Fruit fly (Drosophila melanogaster): ENCODE data around the gene Icmt.

Icmt gene

dm6 chr3L:13044335-13044814, 26.3 kb downstream of the Icmt start, which contains the start of gene Syx13 (continued):
- no peak for TF ChIP-seq prd (optimal IDR thresholded peaks at IDR 0.05)
- TF ChIP-seq prd (GFP tag; IDR thresholded peaks at IDR 0.05) = no peak
- TF ChIP-seq cwo (GFP tag; optimal IDR thresholded peaks at IDR 0.05) = peak; percentile 10
- no peak for TF ChIP-seq CG9215 (GFP tag; IDR thresholded peaks at IDR 0.05)
- TF ChIP-seq CG2129 (GFP tag; IDR thresholded peaks at IDR 0.05; ENCODE audit: partially characterized antibody) = 0 out of 2 replicates have a peak, but pooled peaks have one; percentile 30
- TF ChIP-seq CG7987 (GFP tag; optimal IDR thresholded peaks at IDR 0.05) = peak; percentile 11
- no peak for TF ChIP-seq kah (GFP tag; optimal IDR thresholded peaks at IDR 0.05)
- TF ChIP-seq Ptx1 (GFP tag; IDR thresholded peaks at IDR 0.05) = no peak
- TF ChIP-seq CG10654 (GFP tag; optimal IDR thresholded peaks at IDR 0.05) = no peak
- no peak for TF ChIP-seq Drgx (GFP tag; IDR thresholded peaks at IDR 0.05)
- no peak for TF ChIP-seq CG15696 (tag; optimal IDR thresholded peaks at IDR 0.05)
- no peak for TF ChIP-seq Sox102F (GFP tag; optimal IDR thresholded peaks at IDR 0.05)
- TF ChIP-seq CG7963 (GFP tag; IDR thresholded peaks at IDR 0.05; ENCODE audit: partially characterized antibody) = peak; percentile 51; the same call in 1 of the 3 replicates
- no peak for TF ChIP-seq CG15601 (tag; optimal IDR thresholded peaks at IDR 0.05)
- TF ChIP-seq Dbx (GFP tag; IDR thresholded peaks at IDR 0.05) = peak; percentile 45; the same call in 1 of the 3 replicates
- peak; percentile 40; the same call in 1 of the 2 replicates for TF ChIP-seq CG3847 (GFP tag; IDR thresholded peaks at IDR 0.05)
- TF ChIP-seq B-H1 (GFP tag; IDR thresholded peaks at IDR 0.05) = no peak
- TF ChIP-seq CG4730 (GFP tag; IDR thresholded peaks at IDR 0.05) = no peak
- TF ChIP-seq caup (GFP tag; optimal IDR thresholded peaks at IDR 0.05; ENCODE audit: severe bottlenecking) = peak; percentile 24
- TF ChIP-seq Meics (GFP tag; optimal IDR thresholded peaks at IDR 0.05) = no peak
- TF ChIP-seq al (GFP tag; IDR thresholded peaks at IDR 0.05) = no peak
- no peak for TF ChIP-seq CG10462 (GFP tag; optimal IDR thresholded peaks at IDR 0.05)
- TF ChIP-seq BEAF-32 (GFP tag; optimal IDR thresholded peaks at IDR 0.05) = peak; percentile 84
- TF ChIP-seq CG2712 (tag; optimal IDR thresholded peaks at IDR 0.05) = peak; percentile 41
- peak; percentile 81 for TF ChIP-seq HLH4C (GFP tag; IDR thresholded peaks at IDR 0.05; ENCODE audit: partially characterized antibody)
- TF ChIP-seq HLHmδ (GFP tag; optimal IDR thresholded peaks at IDR 0.05) = no peak
- no peak for TF ChIP-seq pum (GFP tag; optimal IDR thresholded peaks at IDR 0.05)
- TF ChIP-seq CG6654 (GFP tag; optimal IDR thresholded peaks at IDR 0.05) = no peak
- no peak for TF ChIP-seq NFAT (GFP tag; IDR thresholded peaks at IDR 0.05)
- TF ChIP-seq CG32772 (GFP tag; IDR thresholded peaks at IDR 0.05) = no peak
- no peak for TF ChIP-seq zen (tag; optimal IDR thresholded peaks at IDR 0.05)
- peak; percentile 65 for TF ChIP-seq CG17186 (GFP tag; optimal IDR thresholded peaks at IDR 0.05)
- TF ChIP-seq vvl (GFP tag; IDR thresholded peaks at IDR 0.05) = peak; percentile 46
- TF ChIP-seq CG5245 (GFP tag; optimal IDR thresholded peaks at IDR 0.05) = no peak
- TF ChIP-seq Atf6 (GFP tag; IDR thresholded peaks at IDR 0.05) = no peak
- peak; percentile 60 for TF ChIP-seq twi (tag; optimal IDR thresholded peaks at IDR 0.05)
- TF ChIP-seq trem (tag; optimal IDR thresholded peaks at IDR 0.05) = peak; percentile 75
- TF ChIP-seq trh (GFP tag; optimal IDR thresholded peaks at IDR 0.05) = no peak
- TF ChIP-seq chm (GFP tag; IDR thresholded peaks at IDR 0.05) = 0 out of 2 replicates have a peak, but pooled peaks have one; percentile 41
- no peak for TF ChIP-seq CG3726 (GFP tag; IDR thresholded peaks at IDR 0.05)
- no peak for TF ChIP-seq CG33213 (GFP tag; optimal IDR thresholded peaks at IDR 0.05)
- TF ChIP-seq nmo (GFP tag; optimal IDR thresholded peaks at IDR 0.05) = peak; percentile 35
- TF ChIP-seq CG8478 (optimal IDR thresholded peaks at IDR 0.05) = peak; percentile 86
- peak; percentile 68 for TF ChIP-seq CG15514 (GFP tag; optimal IDR thresholded peaks at IDR 0.05)
- no peak for TF ChIP-seq MTF-1 (GFP tag; optimal IDR thresholded peaks at IDR 0.05; ENCODE audit: borderline replicate concordance)
- TF ChIP-seq slbo (GFP tag; IDR thresholded peaks at IDR 0.05) = 0 out of 2 replicates have a peak, but pooled peaks have one; percentile 23
- 0 out of 2 replicates have a peak, but pooled peaks have one; percentile 22 for TF ChIP-seq CG32767 (GFP tag; IDR thresholded peaks at IDR 0.05)
- TF ChIP-seq sd (tag; optimal IDR thresholded peaks at IDR 0.05) = peak; percentile 86
- TF ChIP-seq CG7372 (GFP tag; IDR thresholded peaks at IDR 0.05) = no peak
- TF ChIP-seq ind (GFP tag; optimal IDR thresholded peaks at IDR 0.05) = no peak
- no peak for TF ChIP-seq Tbp (GFP tag; optimal IDR thresholded peaks at IDR 0.05)

All from whole organism, embryonic.